Worm (Caenorhabditis elegans) whole organism, L4 larva: ENCODE measurements around the gene F59A6.11.

Experiments
- D1046.2 ChIP-seq: fragments of 200-800 bp; sonication (Bioruptor generic); IDR thresholded peaks from 2 replicates; pipeline ENCODE4 v1.3.6; 2022; ENCODE audit warnings: missing genetic modification characterization, missing compliant biosample characterization
- F49E8.2 ChIP-seq: sonication (generic microtip); optimal IDR thresholded peaks from 2 replicates; lab custom pipeline; 2016; ENCODE audit warnings: missing compliant biosample characterization, mild to moderate bottlenecking, missing genetic modification characterization, borderline replicate concordance
- Y105C5A.15 ChIP-seq: fragments of 200-800 bp; sonication (Bioruptor generic); IDR thresholded peaks from 2 replicates; pipeline ENCODE4 v1.3.6; 2022; ENCODE audit warnings: missing genetic modification characterization, missing compliant biosample characterization
- Y48G9A.11 ChIP-seq: fragments of 200-800 bp; sonication (Bioruptor generic); IDR thresholded peaks from 2 replicates; pipeline ENCODE4 v1.3.6; 2022; ENCODE audit warnings: missing genetic modification reagents, missing genetic modification characterization, missing compliant biosample characterization
- Y75B8A.6 ChIP-seq: fragments of 200-800 bp; sonication (Bioruptor generic); IDR thresholded peaks from 2 replicates; pipeline ENCODE4 v1.3.6; 2022; ENCODE audit warnings: missing genetic modification reagents, missing genetic modification characterization, missing compliant biosample characterization
- ZK337.2 ChIP-seq: fragments of 200-800 bp; sonication (Bioruptor generic); IDR thresholded peaks from 2 replicates; pipeline ENCODE4 v1.3.6; 2022; ENCODE audit warnings: missing genetic modification reagents, missing genetic modification characterization, missing compliant biosample characterization
- aha-1 ChIP-seq: fragments of 150-350 bp; peaks from one replicate; lab custom pipeline; 2014; ENCODE audit warnings: missing biosample characterization, missing genetic modification characterization
- ama-1 ChIP-seq: fragments of 150-350 bp; optimal IDR thresholded peaks from 2 replicates; lab custom pipeline; 2014; ENCODE audit warnings: inconsistent platforms, mixed read lengths
- arid-1 ChIP-seq: fragments of 200-800 bp; sonication (Bioruptor generic); conservative IDR thresholded peaks from 2 replicates; pipeline ENCODE4 v1.3.6; 2022; ENCODE audit warnings: missing genetic modification reagents, missing genetic modification characterization, missing compliant biosample characterization
- ceh-20 ChIP-seq: fragments of 200-800 bp; sonication (Bioruptor generic); IDR thresholded peaks from 2 replicates; pipeline ENCODE4 v1.3.6; 2022; ENCODE audit warnings: missing genetic modification reagents, missing genetic modification characterization, missing compliant biosample characterization
- ceh-32 ChIP-seq: sonication (generic microtip); optimal IDR thresholded peaks from 2 replicates; lab custom pipeline; 2016; ENCODE audit warnings: mild to moderate bottlenecking, missing genetic modification characterization, missing compliant biosample characterization; ENCODE audit not compliant: poor library complexity
- cey-2 ChIP-seq: sonication (generic microtip); optimal IDR thresholded peaks from 3 replicates; lab custom pipeline; 2017; ENCODE audit warnings: missing genetic modification characterization, mild to moderate bottlenecking, missing compliant biosample characterization, antibody characterized with exemption, borderline replicate concordance; ENCODE audit not compliant: insufficient read depth
- dmd-9 ChIP-seq: fragments of 200-800 bp; sonication (Bioruptor generic); IDR thresholded peaks from 2 replicates; pipeline ENCODE4 v1.3.6; 2022; ENCODE audit warnings: missing genetic modification reagents, missing genetic modification characterization, missing compliant biosample characterization
- egl-27 ChIP-seq: sonication (generic microtip); optimal IDR thresholded peaks from 3 replicates; lab custom pipeline; 2017; ENCODE audit warnings: missing biosample characterization, missing genetic modification reagents, missing genetic modification characterization
- gei-8 ChIP-seq: fragments of 200-800 bp; sonication (Bioruptor generic); optimal IDR thresholded peaks from 2 replicates; lab custom pipeline; 2018; ENCODE audit warnings: mild to moderate bottlenecking, missing genetic modification characterization, missing compliant biosample characterization
- hmg-1.1 ChIP-seq: fragments of 200-800 bp; sonication (Bioruptor generic); IDR thresholded peaks from 2 replicates; pipeline ENCODE4 v1.3.6; 2022; ENCODE audit warnings: missing genetic modification reagents, missing genetic modification characterization, missing compliant biosample characterization
- jun-1 ChIP-seq: fragments of 150-350 bp; optimal IDR thresholded peaks from 2 replicates; lab custom pipeline; 2014; ENCODE audit warnings: missing biosample characterization, missing genetic modification reagents, missing genetic modification characterization
- lin-13 ChIP-seq: fragments of 150-350 bp; optimal IDR thresholded peaks from 2 replicates; lab custom pipeline; 2014; ENCODE audit warnings: missing biosample characterization, missing genetic modification reagents, missing genetic modification characterization
- lin-15B ChIP-seq: fragments of 150-350 bp; sonication (generic microtip); optimal IDR thresholded peaks from 3 replicates; lab custom pipeline; 2014; ENCODE audit warnings: missing biosample characterization, missing genetic modification characterization
- lin-38 ChIP-seq: fragments of 200-800 bp; sonication (Bioruptor generic); IDR thresholded peaks from 2 replicates; pipeline ENCODE4 v1.3.6; 2022; ENCODE audit warnings: missing genetic modification reagents, missing genetic modification characterization, missing compliant biosample characterization
- madf-5 ChIP-seq, 2 experiments: fragments of 200-800 bp; sonication (Bioruptor generic); IDR thresholded peaks; 2 replicates each; pipeline ENCODE4 v1.3.6; 2022; ENCODE audit warnings: missing compliant biosample characterization in 2 of 2, missing genetic modification characterization in 2 of 2
- mdl-1 ChIP-seq, 2 experiments: fragments of 150-350 bp in 1 of 2; sonication (generic microtip) in 1 of 2; optimal IDR thresholded peaks; 2 replicates each; lab custom pipeline; 2014 to 2017; ENCODE audit warnings: missing biosample characterization in 2 of 2, missing genetic modification characterization in 2 of 2
- mdt-29 ChIP-seq: fragments of 200-800 bp; sonication (Bioruptor generic); IDR thresholded peaks from 2 replicates; pipeline ENCODE4 v1.3.6; 2022; ENCODE audit warnings: missing genetic modification reagents, missing genetic modification characterization, missing compliant biosample characterization
- mep-1 ChIP-seq: fragments of 150-350 bp; sonication (generic microtip); optimal IDR thresholded peaks from 3 replicates; lab custom pipeline; 2014; ENCODE audit warnings: missing biosample characterization, missing genetic modification characterization
- nhr-10 ChIP-seq: fragments of 150-350 bp; optimal IDR thresholded peaks from 2 replicates; lab custom pipeline; 2014; ENCODE audit warnings: missing biosample characterization, missing genetic modification characterization
- nhr-111 ChIP-seq: fragments of 200-800 bp; sonication (Bioruptor generic); optimal IDR thresholded peaks from 2 replicates; lab custom pipeline; 2018; ENCODE audit warnings: mild to moderate bottlenecking, missing genetic modification characterization, missing compliant biosample characterization
- nhr-237 ChIP-seq: sonication (generic microtip); optimal IDR thresholded peaks from 2 replicates; lab custom pipeline; 2017; ENCODE audit warnings: missing biosample characterization, missing genetic modification characterization
- nhr-42 ChIP-seq: fragments of 200-800 bp; sonication (Bioruptor generic); IDR thresholded peaks from 2 replicates; pipeline ENCODE4 v1.3.6; 2022; ENCODE audit warnings: missing genetic modification characterization, missing compliant biosample characterization
- nhr-6 ChIP-seq: fragments of 150-350 bp; optimal IDR thresholded peaks from 2 replicates; lab custom pipeline; 2014; ENCODE audit warnings: missing biosample characterization, missing genetic modification characterization
- nhr-76 ChIP-seq: fragments of 150-350 bp; optimal IDR thresholded peaks from 2 replicates; lab custom pipeline; 2014; ENCODE audit warnings: missing biosample characterization, missing genetic modification characterization
- nhr-77 ChIP-seq: fragments of 150-350 bp; optimal IDR thresholded peaks from 2 replicates; lab custom pipeline; 2014; ENCODE audit warnings: missing biosample characterization, missing genetic modification characterization
- pqm-1 ChIP-seq: sonication (generic microtip); optimal IDR thresholded peaks from 2 replicates; lab custom pipeline; 2017; ENCODE audit warnings: missing biosample characterization, missing genetic modification characterization
- saeg-2 ChIP-seq: fragments of 200-800 bp; sonication (Bioruptor generic); IDR thresholded peaks from 2 replicates; pipeline ENCODE4 v1.3.6; 2022; ENCODE audit warnings: missing genetic modification reagents, missing genetic modification characterization, missing compliant biosample characterization
- snpc-1.2 ChIP-seq: fragments of 200-800 bp; sonication (Bioruptor generic); IDR thresholded peaks from 2 replicates; pipeline ENCODE4 v1.3.6; 2022; ENCODE audit warnings: missing genetic modification reagents, missing genetic modification characterization, missing compliant biosample characterization
- snpc-4 ChIP-seq: fragments of 150-350 bp; optimal IDR thresholded peaks from 2 replicates; lab custom pipeline; 2014; ENCODE audit warnings: missing biosample characterization, missing genetic modification characterization
- spr-3 ChIP-seq: fragments of 200-800 bp; sonication (Bioruptor generic); optimal IDR thresholded peaks from 2 replicates; lab custom pipeline; 2018; ENCODE audit warnings: mild to moderate bottlenecking, missing genetic modification characterization, missing compliant biosample characterization
- unc-62 ChIP-seq, 3 experiments: fragments of 150-350 bp in 1 of 3; sonication (generic microtip); optimal IDR thresholded peaks in 2 of 3; peaks in 1 of 3; 1 replicate in 1 of 3; 2 replicates in 2 of 3; lab custom pipeline; 2014 to 2017; ENCODE audit warnings: missing biosample characterization in 3 of 3, missing genetic modification characterization in 3 of 3, missing genetic modification reagents in 3 of 3, missing genotype in 1 of 3
- zfp-2 ChIP-seq: sonication (generic microtip); optimal IDR thresholded peaks from 2 replicates; lab custom pipeline; 2016; ENCODE audit warnings: mild to moderate bottlenecking, missing genetic modification characterization, missing compliant biosample characterization
- zip-11 ChIP-seq: fragments of 200-800 bp; sonication (Bioruptor generic); IDR thresholded peaks from 2 replicates; pipeline ENCODE4 v1.3.6; 2022; ENCODE audit warnings: missing genetic modification characterization, missing compliant biosample characterization

Gene F59A6.11

DNA sequence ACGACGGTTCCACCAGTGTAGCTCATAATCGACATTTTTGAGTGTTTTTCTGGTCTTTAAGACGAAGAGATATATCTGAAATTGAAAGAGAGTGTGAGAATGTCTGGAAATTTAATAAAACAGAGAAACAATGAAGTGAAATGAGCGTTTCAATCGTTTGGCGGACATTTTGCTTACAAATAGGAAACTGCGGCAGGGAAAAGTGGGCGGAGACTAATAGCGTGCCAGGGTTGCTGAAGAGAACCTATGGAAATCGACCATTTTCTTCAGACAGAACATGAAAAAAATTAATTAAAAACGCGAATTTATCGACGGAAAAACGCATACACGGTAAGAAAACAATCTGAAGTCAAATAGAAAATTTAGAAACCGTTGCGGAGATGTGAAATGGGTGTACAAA lies 43.2 kb downstream of the F59A6.11 start, which contains the start of gene pbs-3 (continued):
- TF ChIP-seq mep-1 (tag; lab: Kevin White, UChicago) (peak; percentile 77), nhr-10 (tag; lab: Kevin White, UChicago) (no peak), pqm-1 (no peak), cey-2 (tag; lab: Kevin White, UChicago) (no peak), madf-5 (GFP tag; IDR thresholded peaks at IDR 0.05; lab: Robert Waterston, UW) (0 out of 4 replicates have a peak, but pooled peaks of 1 of the 2 experiments have one; percentile 46), hmg-1.1 (GFP tag; lab: Robert Waterston, UW) (peak; percentile 43; the same call in 1 of the 2 replicates), arid-1 (GFP tag; lab: Robert Waterston, UW) (no peak), unc-62 (GFP tag; optimal IDR thresholded peaks at IDR 0.05 in 1 of 2; lab: Kevin White, UChicago) (peak in 1 of 2 experiments; percentile 82), unc-62 (tag; optimal IDR thresholded peaks at IDR 0.05; lab: Kevin White, UChicago) (no peak), jun-1 (tag; lab: Kevin White, UChicago) (no peak), mdl-1 (tag; optimal IDR thresholded peaks at IDR 0.05; lab: Kevin White, UChicago) (peak in 1 of 2 experiments; percentile 5), nhr-111 (GFP tag; lab: Kevin White, UChicago) (no peak), ceh-32 (tag; lab: Kevin White, UChicago) (no peak), nhr-42 (GFP tag; lab: Robert Waterston, UW) (no peak), nhr-6 (tag; lab: Kevin White, UChicago) (peak; percentile 82), spr-3 (GFP tag; lab: Kevin White, UChicago) (no peak), Y105C5A.15 (GFP tag; lab: Robert Waterston, UW) (no peak), D1046.2 (no peak), lin-13 (GFP tag; lab: Kevin White, UChicago) (peak; percentile 58), nhr-76 (tag; lab: Kevin White, UChicago) (no peak), egl-27 (no peak), zfp-2 (tag; lab: Kevin White, UChicago) (no peak), nhr-77 (tag; lab: Kevin White, UChicago) (peak; percentile 73), mdt-29 (GFP tag; lab: Robert Waterston, UW) (no peak), zip-11 (GFP tag; lab: Robert Waterston, UW) (no peak), F49E8.2 (no peak), Y48G9A.11 (GFP tag; lab: Robert Waterston, UW) (0 out of 2 replicates have a peak, but pooled peaks have one; percentile 19), ama-1 (lab: Kevin White, UChicago) (peak; percentile 66), Y75B8A.6 (GFP tag; lab: Robert Waterston, UW) (no peak), ceh-20 (GFP tag; lab: Robert Waterston, UW) (no peak), ZK337.2 (GFP tag; lab: Robert Waterston, UW) (no peak), gei-8 (no peak), lin-38 (GFP tag; lab: Robert Waterston, UW) (peak; percentile 77), snpc-4 (tag; lab: Kevin White, UChicago) (no peak), saeg-2 (no peak), nhr-237 (no peak)
- TF ChIP-seq, all 104 proteins: peak for 24

DNA sequence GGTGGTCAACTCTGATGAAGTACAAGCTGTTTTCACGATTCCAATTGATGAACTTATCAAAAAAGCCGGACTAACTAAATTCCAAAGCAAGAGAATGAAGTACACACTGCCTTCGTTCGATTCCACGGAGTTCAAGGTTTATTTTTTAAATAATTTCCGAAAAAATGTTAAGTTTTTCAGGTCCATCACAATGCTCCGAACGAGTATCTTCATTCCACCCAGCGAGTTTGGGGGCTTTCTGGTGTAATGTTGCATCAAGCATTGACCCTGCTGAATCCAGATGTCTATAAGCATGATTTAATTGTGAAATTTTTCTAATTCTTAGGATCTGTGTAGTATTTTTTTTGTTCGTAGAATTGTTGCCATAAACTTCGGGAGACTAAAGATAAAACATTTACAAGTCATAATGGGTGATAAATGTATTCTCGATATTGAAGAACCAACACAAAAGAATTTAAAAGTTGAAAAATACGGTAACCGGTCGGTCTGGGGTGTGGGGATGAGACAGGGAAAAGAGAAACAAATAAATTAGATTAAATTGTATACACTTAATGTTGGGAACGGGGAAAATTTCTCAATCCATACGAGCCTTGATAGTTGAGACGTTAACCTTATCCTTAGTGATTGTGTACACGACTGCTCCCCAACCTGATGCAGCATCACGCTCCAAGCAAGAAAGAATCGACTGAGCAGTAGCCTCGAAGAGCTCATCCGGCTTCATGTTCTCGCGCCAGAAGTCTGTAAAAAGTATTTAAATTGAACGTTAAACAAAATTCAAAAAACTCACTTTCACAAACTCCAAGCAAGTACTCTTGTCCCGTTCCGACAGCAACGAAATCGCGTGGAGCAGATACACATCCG lies 44.2 kb downstream of the F59A6.11 start:
- TF ChIP-seq dmd-9 (no peak), aha-1 (tag; lab: Kevin White, UChicago) (peak; percentile 94), lin-38 (GFP tag; lab: Robert Waterston, UW) (peak; percentile 54), snpc-1.2 (GFP tag; lab: Robert Waterston, UW) (peak; percentile 25; the same call in 1 of the 2 replicates), unc-62 (GFP tag; optimal IDR thresholded peaks at IDR 0.05 in 1 of 2; lab: Kevin White, UChicago) (peak in 1 of 2 experiments; percentile 62), unc-62 (tag; optimal IDR thresholded peaks at IDR 0.05; lab: Kevin White, UChicago) (no peak), lin-15B (no peak)
